Fruit fly (Drosophila melanogaster): ENCODE measurements around the gene Lip2.

The Lip2 gene

DNA sequence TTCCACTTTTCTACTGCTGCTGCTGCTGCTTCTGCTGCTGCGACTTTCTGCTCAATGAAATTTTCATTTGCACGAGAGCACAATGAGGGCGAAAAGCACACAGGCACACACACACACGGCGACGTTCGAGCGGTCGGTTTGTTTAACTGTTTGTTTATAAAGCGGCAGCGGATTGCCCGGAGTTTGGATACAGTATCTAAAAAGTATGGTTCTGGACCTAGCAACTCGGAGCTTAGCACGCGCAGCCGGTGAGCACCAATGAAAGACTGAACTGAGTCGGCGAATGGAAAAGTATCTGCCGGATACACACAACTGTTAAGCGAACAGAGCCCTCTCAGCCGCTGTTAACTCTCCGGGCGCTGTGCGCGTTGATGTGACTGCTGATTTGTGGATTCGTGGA is 46.8 kb upstream of the Lip2 start, which contains the start of gene CG17124 (continued):
- no peak for TF ChIP-seq lz (GFP tag; optimal IDR thresholded peaks at IDR 0.05)
- TF ChIP-seq CG6854 (GFP tag; optimal IDR thresholded peaks at IDR 0.05): peak; percentile 48
- peak; percentile 63 for TF ChIP-seq CG3919 (GFP tag; optimal IDR thresholded peaks at IDR 0.05)
- TF ChIP-seq CG8119 (GFP tag; IDR thresholded peaks at IDR 0.05): peak; percentile 53; the same call in 2 of the 3 replicates
- peak; percentile 29 for TF ChIP-seq CG6276 (GFP tag; optimal IDR thresholded peaks at IDR 0.05)
- peak; percentile 6 for TF ChIP-seq Ets96B (tag; optimal IDR thresholded peaks at IDR 0.05)
- TF ChIP-seq CG3032 (tag; optimal IDR thresholded peaks at IDR 0.05): no peak
- TF ChIP-seq Blimp-1 (GFP tag; optimal IDR thresholded peaks at IDR 0.05): no peak
- peak; percentile 57 for TF ChIP-seq CG16779 (tag; optimal IDR thresholded peaks at IDR 0.05)
- no peak for TF ChIP-seq vri (GFP tag; optimal IDR thresholded peaks at IDR 0.05)
- TF ChIP-seq svp (GFP tag): peak; percentile 54
- no peak for TF ChIP-seq Hr4 (GFP tag; optimal IDR thresholded peaks at IDR 0.05)
- TF ChIP-seq OdsH (GFP tag; optimal IDR thresholded peaks at IDR 0.05): no peak
- peak; percentile 27 for TF ChIP-seq achi (GFP tag; optimal IDR thresholded peaks at IDR 0.05)
- TF ChIP-seq CG9139 (GFP tag; optimal IDR thresholded peaks at IDR 0.05): peak; percentile 53
- peak; percentile 64; the same call in 2 of the 3 replicates for TF ChIP-seq CG6163 (GFP tag; IDR thresholded peaks at IDR 0.05)
- TF ChIP-seq Eip93F (GFP tag; optimal IDR thresholded peaks at IDR 0.05): no peak
- no peak for TF ChIP-seq CG4318 (GFP tag; optimal IDR thresholded peaks at IDR 0.05)
- 0 out of 2 replicates have a peak, but pooled peaks have one; percentile 11 for TF ChIP-seq Gug (GFP tag; IDR thresholded peaks at IDR 0.05)

DNA sequence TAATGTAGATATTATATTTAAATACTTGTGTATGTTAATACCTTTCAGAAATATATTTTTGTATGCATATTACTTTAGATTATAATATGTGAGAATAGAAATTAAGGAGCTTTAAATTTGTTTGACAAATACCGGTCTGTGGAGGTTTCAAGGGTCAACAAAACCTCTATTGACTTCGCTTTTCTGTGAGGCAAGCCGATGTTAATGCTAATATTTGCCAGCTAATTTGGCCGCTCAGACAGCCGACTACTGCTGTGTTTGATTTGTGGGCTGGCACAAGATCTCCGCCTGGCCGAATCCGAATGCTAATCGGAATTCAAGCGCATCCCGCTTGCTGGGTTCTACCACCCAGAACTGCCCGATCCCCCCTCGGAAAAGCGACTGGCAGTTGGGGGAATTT is 45.3 kb upstream of the Lip2 start:
- no peak for TF ChIP-seq Eip93F (GFP tag; optimal IDR thresholded peaks at IDR 0.05)
- TF ChIP-seq svp (GFP tag): peak; percentile 16
- TF ChIP-seq fkh (GFP tag; optimal IDR thresholded peaks at IDR 0.05): peak; percentile 84
- TF ChIP-seq CG6163 (GFP tag; IDR thresholded peaks at IDR 0.05): no peak

- TF ChIP-seq salr (GFP tag; optimal IDR thresholded peaks at IDR 0.05) (no peak), CG6163 (GFP tag; IDR thresholded peaks at IDR 0.05) (no peak), CG10631 (GFP tag; optimal IDR thresholded peaks at IDR 0.05) (no peak), spab (GFP tag; optimal IDR thresholded peaks at IDR 0.05) (no peak), CG6792 (GFP tag; optimal IDR thresholded peaks at IDR 0.05) (no peak), lz (GFP tag; optimal IDR thresholded peaks at IDR 0.05) (no peak), net (GFP tag; optimal IDR thresholded peaks at IDR 0.05) (no peak), fkh (GFP tag; optimal IDR thresholded peaks at IDR 0.05) (no peak), CG11294 (GFP tag; IDR thresholded peaks at IDR 0.05) (no peak), Ets21C (GFP tag; optimal IDR thresholded peaks at IDR 0.05) (no peak), eg (GFP tag; IDR thresholded peaks at IDR 0.05) (no peak), CG1621 (tag; optimal IDR thresholded peaks at IDR 0.05) (no peak), CG32006 (GFP tag; optimal IDR thresholded peaks at IDR 0.05) (no peak), CG7368 (GFP tag; optimal IDR thresholded peaks at IDR 0.05) (no peak)
Measured at dm6 chr2L:10753618-10754017, 44.4 kb upstream of the Lip2 start.

DNA sequence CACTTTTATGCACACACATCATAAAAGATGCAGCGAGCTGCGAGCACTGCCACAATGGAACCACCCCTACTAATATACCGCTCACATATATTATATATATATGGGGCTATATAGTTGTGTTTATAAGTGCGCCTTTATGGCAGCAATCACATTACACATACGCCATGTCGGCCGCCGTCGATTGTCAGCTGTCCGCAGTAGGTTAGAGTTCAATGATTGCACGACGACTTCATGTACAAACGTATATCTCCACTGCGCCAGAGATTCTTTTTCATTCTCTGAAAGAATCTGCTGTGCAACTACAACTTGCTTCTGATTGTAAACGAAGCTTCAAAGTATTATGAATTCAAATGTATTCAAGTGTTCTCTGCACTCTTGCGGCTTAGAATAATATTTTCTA is 43.4 kb upstream of the Lip2 start:
- TF ChIP-seq Eip78C (GFP tag) (peak; percentile 33), CG32006 (GFP tag; optimal IDR thresholded peaks at IDR 0.05) (peak; percentile 10), CG6276 (GFP tag; optimal IDR thresholded peaks at IDR 0.05) (peak; percentile 21), svp (GFP tag) (peak; percentile 91), Hr4 (GFP tag; optimal IDR thresholded peaks at IDR 0.05) (no peak)

- TF ChIP-seq CG8319 (GFP tag; optimal IDR thresholded peaks at IDR 0.05): no peak
- TF ChIP-seq achi (GFP tag; optimal IDR thresholded peaks at IDR 0.05): peak; percentile 36
- TF ChIP-seq Eip75B (GFP tag; optimal IDR thresholded peaks at IDR 0.05): no peak
- peak; percentile 74 for TF ChIP-seq Hr4 (GFP tag; optimal IDR thresholded peaks at IDR 0.05)
- TF ChIP-seq CG8632 (GFP tag; optimal IDR thresholded peaks at IDR 0.05): no peak
- peak; percentile 15 for TF ChIP-seq pdm3 (GFP tag; optimal IDR thresholded peaks at IDR 0.05)
- TF ChIP-seq CG32006 (GFP tag; optimal IDR thresholded peaks at IDR 0.05): peak; percentile 87
- TF ChIP-seq fkh (GFP tag; optimal IDR thresholded peaks at IDR 0.05): peak; percentile 99
- no peak for TF ChIP-seq fd85E (GFP tag; optimal IDR thresholded peaks at IDR 0.05)
- peak; percentile 71 for TF ChIP-seq CG6276 (GFP tag; optimal IDR thresholded peaks at IDR 0.05)
- peak; percentile 58 for TF ChIP-seq Lpt (GFP tag; optimal IDR thresholded peaks at IDR 0.05)
- peak; percentile 63 for TF ChIP-seq eg (GFP tag; IDR thresholded peaks at IDR 0.05)
- TF ChIP-seq CG6854 (GFP tag; optimal IDR thresholded peaks at IDR 0.05): no peak
- TF ChIP-seq CG8119 (GFP tag; IDR thresholded peaks at IDR 0.05): peak; percentile 76
- TF ChIP-seq Hr38 (GFP tag; optimal IDR thresholded peaks at IDR 0.05): no peak
- peak; percentile 29 for TF ChIP-seq net (GFP tag; optimal IDR thresholded peaks at IDR 0.05)
- no peak for TF ChIP-seq Hr39 (GFP tag; optimal IDR thresholded peaks at IDR 0.05)
- no peak for TF ChIP-seq Ets21C (GFP tag; optimal IDR thresholded peaks at IDR 0.05)
- peak; percentile 78 for TF ChIP-seq Eip78C (GFP tag)
- peak; percentile 51 for TF ChIP-seq svp (GFP tag)
- no peak for TF ChIP-seq lz (GFP tag; optimal IDR thresholded peaks at IDR 0.05)
- TF ChIP-seq dsx (GFP tag; optimal IDR thresholded peaks at IDR 0.05; ENCODE audit: poor library complexity, severe bottlenecking): no peak
Measured at dm6 chr2L:10751879-10752620, 42.8 kb upstream of the Lip2 start.
